Worm (Caenorhabditis elegans) whole organism, young adult: ENCODE data around the gene slc-17.9.

Experiments
- B0336.3 ChIP-seq: fragments of 200-800 bp; sonication (Bioruptor generic); IDR thresholded peaks from 2 replicates; pipeline ENCODE4 v1.3.6; 2022; ENCODE audit warnings: missing genetic modification characterization, missing compliant biosample characterization
- C06A6.2 ChIP-seq: fragments of 200-800 bp; sonication (Bioruptor generic); conservative IDR thresholded peaks from 2 replicates; pipeline ENCODE4 v1.3.6; 2022; ENCODE audit warnings: missing genetic modification characterization, missing compliant biosample characterization
- D2030.7 ChIP-seq: fragments of 200-800 bp; sonication (Bioruptor generic); IDR thresholded peaks from 2 replicates; pipeline ENCODE4 v1.3.6; 2022; ENCODE audit warnings: missing genetic modification reagents, missing genetic modification characterization, missing compliant biosample characterization
- F10E7.11 ChIP-seq: sonication (generic microtip); optimal IDR thresholded peaks from 2 replicates; lab custom pipeline; 2017; ENCODE audit warnings: mild to moderate bottlenecking, missing genetic modification characterization, moderate library complexity, missing compliant biosample characterization
- F49E8.2 ChIP-seq: sonication (generic microtip); optimal IDR thresholded peaks from 3 replicates; lab custom pipeline; 2017; ENCODE audit warnings: missing genetic modification characterization, mild to moderate bottlenecking, missing compliant biosample characterization, antibody characterized with exemption, moderate library complexity; ENCODE audit not compliant: insufficient read depth
- F52B5.7 ChIP-seq: sonication (generic microtip); optimal IDR thresholded peaks from 2 replicates; lab custom pipeline; 2016; ENCODE audit warnings: mild to moderate bottlenecking, missing genetic modification characterization, missing compliant biosample characterization
- F57A8.1 ChIP-seq: fragments of 200-800 bp; sonication (Bioruptor generic); optimal IDR thresholded peaks from 2 replicates; lab custom pipeline; 2018; ENCODE audit warnings: mild to moderate bottlenecking, missing genetic modification characterization, moderate library complexity, missing compliant biosample characterization
- T26A5.8 ChIP-seq: sonication (generic microtip); optimal IDR thresholded peaks from 2 replicates; lab custom pipeline; 2016; ENCODE audit warnings: missing genetic modification characterization, missing compliant biosample characterization
- akir-1 ChIP-seq: fragments of 200-800 bp; sonication (Bioruptor generic); optimal IDR thresholded peaks from 2 replicates; lab custom pipeline; 2018; ENCODE audit warnings: mild to moderate bottlenecking, missing genetic modification characterization, moderate library complexity, missing compliant biosample characterization
- aptf-2 ChIP-seq: fragments of 200-800 bp; sonication (Bioruptor generic); conservative IDR thresholded peaks from 2 replicates; pipeline ENCODE4 v1.3.6; 2022; ENCODE audit warnings: missing genetic modification reagents, missing genetic modification characterization, missing compliant biosample characterization
- attf-5 ChIP-seq: fragments of 200-800 bp; sonication (Bioruptor generic); optimal IDR thresholded peaks from 2 replicates; lab custom pipeline; 2018; ENCODE audit warnings: mild to moderate bottlenecking, missing genetic modification characterization, missing compliant biosample characterization
- bed-2 ChIP-seq: fragments of 200-800 bp; sonication (Bioruptor generic); IDR thresholded peaks from 2 replicates; pipeline ENCODE4 v1.3.6; 2022; ENCODE audit warnings: missing genetic modification reagents, missing genetic modification characterization, missing compliant biosample characterization
- ceh-79 ChIP-seq: sonication (generic microtip); optimal IDR thresholded peaks from 2 replicates; lab custom pipeline; 2017; ENCODE audit warnings: mild to moderate bottlenecking, missing genetic modification characterization, missing compliant biosample characterization
- egrh-3 ChIP-seq: fragments of 200-800 bp; sonication (Bioruptor generic); IDR thresholded peaks from 2 replicates; pipeline ENCODE4 v1.3.6; 2022; ENCODE audit warnings: missing genetic modification reagents, missing genetic modification characterization, missing compliant biosample characterization
- ekl-4 ChIP-seq: fragments of 200-800 bp; sonication (Bioruptor generic); IDR thresholded peaks from 2 replicates; pipeline ENCODE4 v1.3.6; 2022; ENCODE audit warnings: missing genetic modification reagents, missing genetic modification characterization, missing compliant biosample characterization
- ets-4 ChIP-seq: fragments of 200-800 bp; sonication (Bioruptor generic); optimal IDR thresholded peaks from 2 replicates; lab custom pipeline; 2018; ENCODE audit warnings: mild to moderate bottlenecking, missing genetic modification characterization, missing compliant biosample characterization
- let-607 ChIP-seq, 2 experiments: fragments of 200-800 bp in 1 of 2; sonication (Bioruptor generic) in 1 of 2; sonication (generic microtip) in 1 of 2; optimal IDR thresholded peaks; 2 replicates each; lab custom pipeline; 2016 to 2018; ENCODE audit warnings: mild to moderate bottlenecking in 2 of 2, missing compliant biosample characterization in 2 of 2, missing genetic modification characterization in 2 of 2, moderate library complexity in 2 of 2, missing genotype in 1 of 2
- lin-26 ChIP-seq: fragments of 200-800 bp; sonication (Bioruptor generic); IDR thresholded peaks from 2 replicates; pipeline ENCODE4 v1.3.6; 2022; ENCODE audit warnings: missing genetic modification reagents, missing genetic modification characterization, missing compliant biosample characterization
- lin-54 ChIP-seq: fragments of 200-800 bp; sonication (Bioruptor generic); optimal IDR thresholded peaks from 2 replicates; lab custom pipeline; 2018; ENCODE audit warnings: mild to moderate bottlenecking, missing genetic modification characterization, missing compliant biosample characterization
- mcd-1 ChIP-seq: fragments of 200-800 bp; sonication (Bioruptor generic); IDR thresholded peaks from 2 replicates; pipeline ENCODE4 v1.3.6; 2022; ENCODE audit warnings: missing genetic modification reagents, missing genetic modification characterization, missing compliant biosample characterization
- mel-28 ChIP-seq: sonication (generic microtip); optimal IDR thresholded peaks from 2 replicates; lab custom pipeline; 2016; ENCODE audit warnings: borderline replicate concordance, mild to moderate bottlenecking, missing genetic modification characterization, missing compliant biosample characterization
- nhr-179 ChIP-seq: sonication (generic microtip); optimal IDR thresholded peaks from 2 replicates; lab custom pipeline; 2016; ENCODE audit warnings: mild to moderate bottlenecking, missing genetic modification characterization, missing compliant biosample characterization
- nhr-27 ChIP-seq: fragments of 200-800 bp; sonication (Bioruptor generic); optimal IDR thresholded peaks from 2 replicates; lab custom pipeline; 2018; ENCODE audit warnings: mild to moderate bottlenecking, missing genetic modification characterization, moderate library complexity, missing compliant biosample characterization
- nhr-80 ChIP-seq: sonication (generic microtip); optimal IDR thresholded peaks from 2 replicates; lab custom pipeline; 2016; ENCODE audit warnings: missing genetic modification characterization, missing compliant biosample characterization
- pbrm-1 ChIP-seq: fragments of 200-800 bp; sonication (Bioruptor generic); IDR thresholded peaks from 2 replicates; pipeline ENCODE4 v1.3.6; 2022; ENCODE audit warnings: missing genetic modification reagents, missing genetic modification characterization, missing compliant biosample characterization
- snpc-3.4 ChIP-seq: sonication (generic microtip); optimal IDR thresholded peaks from 2 replicates; lab custom pipeline; 2017; ENCODE audit warnings: missing genetic modification characterization, mild to moderate bottlenecking, missing compliant biosample characterization, antibody characterized with exemption, moderate library complexity, missing genotype, missing genetic modification reagents
- snpc-4 ChIP-seq, 5 experiments: fragments of 150-350 bp in 1 of 5; sonication (generic microtip) in 4 of 5; optimal IDR thresholded peaks; 2 replicates each; lab custom pipeline; 2014 to 2018; ENCODE audit warnings: missing genetic modification characterization in 5 of 5, missing biosample characterization in 3 of 5, antibody characterized with exemption in 2 of 5, mild to moderate bottlenecking in 2 of 5, missing compliant biosample characterization in 2 of 5, missing genotype in 2 of 5, moderate library complexity in 2 of 5, missing genetic modification reagents in 1 of 5
- sptf-2 ChIP-seq: fragments of 200-800 bp; sonication (Bioruptor generic); optimal IDR thresholded peaks from 2 replicates; lab custom pipeline; 2018; ENCODE audit warnings: mild to moderate bottlenecking, missing genetic modification characterization, missing compliant biosample characterization
- tbx-9 ChIP-seq: sonication (generic microtip); optimal IDR thresholded peaks from 2 replicates; lab custom pipeline; 2016; ENCODE audit warnings: borderline replicate concordance, missing genetic modification characterization, inconsistent platforms, missing compliant biosample characterization
- tlf-1 ChIP-seq: fragments of 200-800 bp; sonication (Bioruptor generic); optimal IDR thresholded peaks from 2 replicates; lab custom pipeline; 2018; ENCODE audit warnings: mild to moderate bottlenecking, missing genetic modification characterization, missing compliant biosample characterization
- unc-62 ChIP-seq: fragments of 150-350 bp; optimal IDR thresholded peaks from 2 replicates; lab custom pipeline; 2014; ENCODE audit warnings: missing biosample characterization, missing genetic modification reagents, missing genetic modification characterization
- xnd-1 ChIP-seq: sonication (generic microtip); optimal IDR thresholded peaks from 2 replicates; lab custom pipeline; 2016; ENCODE audit warnings: missing genotype, missing genetic modification reagents, missing genetic modification characterization, missing compliant biosample characterization
- zim-3 ChIP-seq: sonication (generic microtip); optimal IDR thresholded peaks from 2 replicates; lab custom pipeline; 2017; ENCODE audit warnings: mild to moderate bottlenecking, missing genetic modification characterization, moderate library complexity, missing compliant biosample characterization
- ztf-28 ChIP-seq: fragments of 200-800 bp; sonication (Bioruptor generic); IDR thresholded peaks from 2 replicates; pipeline ENCODE4 v1.3.6; 2022; ENCODE audit warnings: missing genetic modification reagents, missing genetic modification characterization, missing compliant biosample characterization
- ztf-3 ChIP-seq: fragments of 200-800 bp; sonication (Bioruptor generic); optimal IDR thresholded peaks from 2 replicates; lab custom pipeline; 2018; ENCODE audit warnings: mild to moderate bottlenecking, missing genetic modification characterization, missing compliant biosample characterization

The slc-17.9 gene

DNA sequence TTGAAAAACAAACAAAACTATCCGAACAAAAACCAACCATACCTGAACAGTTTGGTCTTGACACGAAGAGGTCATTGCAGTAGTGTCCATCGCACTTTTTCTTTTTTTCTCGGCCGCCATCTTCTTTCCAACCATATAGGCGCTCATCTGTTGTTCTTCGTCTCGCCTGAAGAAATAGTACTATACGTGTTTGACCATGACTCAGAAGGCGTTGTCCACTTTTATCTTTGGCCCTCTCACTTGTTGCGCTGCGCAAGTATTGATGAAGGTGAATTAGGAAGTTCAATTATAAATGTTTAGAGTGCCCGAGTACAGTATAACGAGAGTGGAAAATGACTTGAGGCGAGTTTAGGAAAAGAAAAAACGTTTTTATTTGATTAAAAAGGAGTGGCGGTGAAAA is 21.1 kb upstream of the slc-17.9 start:
- TF ChIP-seq lin-26 (GFP tag; lab: Robert Waterston, UW) (no peak), C06A6.2 (GFP tag; lab: Robert Waterston, UW) (no peak), lin-54 (GFP tag; lab: Kevin White, UChicago) (no peak), F57A8.1 (GFP tag; lab: Kevin White, UChicago) (no peak), zim-3 (tag; lab: Kevin White, UChicago) (no peak), nhr-27 (tag; lab: Kevin White, UChicago) (no peak), nhr-179 (no peak)

DNA sequence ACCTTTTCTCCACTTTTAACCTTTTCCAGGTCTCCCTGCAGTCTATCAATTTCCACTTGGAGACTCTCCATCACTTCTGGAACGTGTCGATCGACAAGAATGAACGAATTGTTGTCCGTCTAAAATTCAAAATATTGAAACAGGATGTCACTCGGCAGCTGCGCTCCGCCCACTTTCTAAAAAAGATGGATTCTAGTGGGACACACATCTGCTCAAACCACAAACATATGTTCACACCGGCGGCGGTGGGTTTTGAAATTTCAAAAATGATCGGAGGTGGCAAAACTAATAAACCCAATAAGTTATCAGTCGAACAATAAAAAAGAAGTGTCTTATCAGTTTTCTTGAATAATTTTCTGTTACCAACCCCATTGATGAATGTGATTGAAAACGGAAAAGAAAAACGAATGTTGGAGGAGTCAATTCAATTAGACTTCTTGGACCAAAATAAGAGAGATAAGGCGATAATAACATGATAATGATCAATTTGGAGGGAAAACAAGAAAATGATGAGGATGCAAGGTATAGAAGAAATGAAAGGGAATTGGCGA is 17.7 kb upstream of the slc-17.9 start:
- TF ChIP-seq tlf-1 (GFP tag; lab: Kevin White, UChicago) (no peak), T26A5.8 (no peak), attf-5 (GFP tag; lab: Kevin White, UChicago) (no peak), nhr-80 (peak; percentile 55), pbrm-1 (GFP tag; lab: Robert Waterston, UW) (no peak), nhr-179 (no peak), snpc-4 (GFP tag; optimal IDR thresholded peaks at IDR 0.05; lab: Kevin White, UChicago) (no peak), snpc-4 (tag; optimal IDR thresholded peaks at IDR 0.05; lab: Kevin White, UChicago) (no peak)

DNA sequence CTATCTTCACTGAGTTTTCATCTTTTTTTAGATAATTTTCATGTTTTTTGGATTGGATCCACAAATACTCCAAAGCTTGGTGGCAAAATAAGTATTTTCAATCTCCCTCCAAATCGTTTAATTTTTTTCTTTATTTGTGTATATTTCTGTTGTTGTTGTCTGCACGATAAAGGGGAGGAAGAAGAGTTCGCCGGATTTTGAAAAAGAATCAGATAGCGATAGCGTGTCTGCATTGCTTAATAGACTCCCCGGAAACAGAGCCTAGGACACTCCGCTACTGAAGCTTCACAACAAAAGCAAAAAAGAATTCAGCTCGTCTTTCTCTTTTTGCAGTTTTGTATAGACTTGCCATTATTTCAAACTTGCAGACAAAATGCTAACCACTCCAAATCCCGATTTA is 12.8 kb upstream of the slc-17.9 start, which contains the start of gene T09B9.5:
TSS of gene T09B9.5 (plus strand) at position 301 of the 400 bp plus-strand sequence.
- no peak for TF ChIP-seq ceh-79 (tag; lab: Kevin White, UChicago)
- TF ChIP-seq F10E7.11 (tag; lab: Kevin White, UChicago): no peak
- TF ChIP-seq C06A6.2 (GFP tag; lab: Robert Waterston, UW): no peak
- no peak for TF ChIP-seq F52B5.7 (tag; lab: Kevin White, UChicago)
- TF ChIP-seq bed-2 (GFP tag; lab: Robert Waterston, UW): no peak
- TF ChIP-seq snpc-4 (GFP tag; optimal IDR thresholded peaks at IDR 0.05; lab: Kevin White, UChicago): no peak
- TF ChIP-seq snpc-4 (tag; optimal IDR thresholded peaks at IDR 0.05; lab: Kevin White, UChicago): no peak
- no peak for TF ChIP-seq snpc-3.4
- TF ChIP-seq ekl-4 (GFP tag; lab: Robert Waterston, UW): no peak
- no peak for TF ChIP-seq nhr-27 (tag; lab: Kevin White, UChicago)
- TF ChIP-seq, all 124 proteins: peak for 0

DNA sequence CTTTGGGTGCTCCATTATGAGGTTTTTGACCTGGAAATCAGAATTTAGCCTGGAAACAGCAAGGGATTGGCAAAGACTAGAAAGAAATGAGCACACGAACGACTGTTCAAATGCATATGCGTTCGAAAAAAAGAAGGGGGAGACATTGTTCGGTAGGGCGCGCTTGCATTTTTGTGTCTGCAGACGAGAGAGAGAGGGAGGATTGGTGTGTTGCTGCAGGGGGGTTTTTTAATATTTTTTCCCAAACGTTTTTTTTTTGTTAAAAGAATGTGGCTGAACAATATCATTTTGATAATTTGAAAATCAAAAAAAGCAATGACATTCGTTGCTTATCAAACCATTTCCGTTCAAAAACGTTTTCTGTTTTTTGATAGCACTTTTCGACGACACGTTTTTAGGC is 9.6 kb upstream of the slc-17.9 start, which contains the start of gene T09B9.4:
TSS of gene T09B9.4 (minus strand) at position 30 of the 400 bp plus-strand sequence.
- no peak for TF ChIP-seq egrh-3 (GFP tag; lab: Robert Waterston, UW)
- TF ChIP-seq akir-1 (GFP tag; lab: Kevin White, UChicago): no peak
- no peak for TF ChIP-seq mel-28 (tag; lab: Kevin White, UChicago)
- TF ChIP-seq ztf-28 (GFP tag; lab: Robert Waterston, UW): no peak
- no peak for TF ChIP-seq ekl-4 (GFP tag; lab: Robert Waterston, UW)
- peak; percentile 87 for TF ChIP-seq mcd-1 (GFP tag; lab: Robert Waterston, UW)
- no peak for TF ChIP-seq unc-62 (GFP tag; lab: Kevin White, UChicago)
- TF ChIP-seq nhr-80: peak; percentile 80
- no peak for TF ChIP-seq F57A8.1 (GFP tag; lab: Kevin White, UChicago)
- TF ChIP-seq xnd-1 (tag; lab: Kevin White, UChicago): no peak

DNA sequence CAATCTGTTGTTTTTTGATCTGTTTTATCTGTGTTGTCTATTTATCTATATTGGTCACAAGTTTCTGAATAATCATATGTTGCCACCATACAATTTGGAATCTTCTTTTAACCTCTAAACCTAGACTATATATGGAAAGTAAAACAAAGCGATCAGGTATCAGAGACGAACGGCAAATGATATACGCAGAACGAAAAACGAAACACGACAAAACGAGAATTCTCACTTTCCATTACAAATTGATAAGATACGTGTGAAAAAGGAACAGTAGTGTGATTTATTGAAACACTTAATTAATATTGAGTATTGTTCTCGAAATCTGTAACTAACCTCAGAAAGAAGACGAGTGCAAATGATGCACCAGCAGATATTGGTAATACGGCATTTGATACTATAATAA is 819 bp downstream of the slc-17.9 start:
- no peak for TF ChIP-seq tbx-9
- no peak for TF ChIP-seq B0336.3 (GFP tag; lab: Robert Waterston, UW)
- TF ChIP-seq let-607 (tag; optimal IDR thresholded peaks at IDR 0.05; lab: Kevin White, UChicago): no peak
- TF ChIP-seq aptf-2: no peak
- TF ChIP-seq F49E8.2: no peak
- no peak for TF ChIP-seq sptf-2 (GFP tag; lab: Kevin White, UChicago)
- TF ChIP-seq ztf-3: no peak
- TF ChIP-seq ets-4 (GFP tag; lab: Kevin White, UChicago): no peak
- no peak for TF ChIP-seq D2030.7
